Worm (Caenorhabditis elegans) whole organism, L2 larva: ENCODE data around the gene cec-1.

Experiments used
- C34F6.9 ChIP-seq: fragments of 150-350 bp; optimal IDR thresholded peaks from 2 replicates; lab custom pipeline; 2014; ENCODE audit warnings: missing biosample characterization, missing genetic modification characterization
- F13H6.1 ChIP-seq: sonication (generic microtip); optimal IDR thresholded peaks from 2 replicates; lab custom pipeline; 2016; ENCODE audit warnings: missing genetic modification characterization, missing compliant biosample characterization
- R02D3.7 ChIP-seq: fragments of 150-350 bp; optimal IDR thresholded peaks from 2 replicates; lab custom pipeline; 2014; ENCODE audit warnings: missing biosample characterization, missing genetic modification characterization
- Y55F3AM.14 ChIP-seq: fragments of 200-800 bp; sonication (Bioruptor generic); optimal IDR thresholded peaks from 2 replicates; lab custom pipeline; 2018; ENCODE audit warnings: mild to moderate bottlenecking, missing genetic modification characterization, missing compliant biosample characterization
- ZK546.5 ChIP-seq: sonication (generic microtip); optimal IDR thresholded peaks from 2 replicates; lab custom pipeline; 2017; ENCODE audit warnings: missing biosample characterization, missing genetic modification characterization
- alr-1 ChIP-seq: fragments of 150-350 bp; optimal IDR thresholded peaks from 2 replicates; lab custom pipeline; 2014; ENCODE audit warnings: missing biosample characterization, missing genetic modification characterization
- aly-2 ChIP-seq: fragments of 150-350 bp; optimal IDR thresholded peaks from 2 replicates; lab custom pipeline; 2014; ENCODE audit warnings: missing biosample characterization, missing genetic modification characterization
- ama-1 ChIP-seq: fragments of 150-350 bp; optimal IDR thresholded peaks from 2 replicates; lab custom pipeline; 2018; ENCODE audit warnings: inconsistent platforms
- blmp-1 ChIP-seq: sonication (generic microtip); optimal IDR thresholded peaks from 2 replicates; lab custom pipeline; 2017; ENCODE audit warnings: missing genetic modification characterization, mild to moderate bottlenecking, missing compliant biosample characterization, antibody characterized with exemption, moderate library complexity; ENCODE audit not compliant: insufficient read depth
- ceh-16 ChIP-seq: fragments of 150-350 bp; optimal IDR thresholded peaks from 2 replicates; lab custom pipeline; 2014; ENCODE audit warnings: missing biosample characterization, missing genetic modification characterization
- ceh-82 ChIP-seq: fragments of 150-350 bp; optimal IDR thresholded peaks from 2 replicates; lab custom pipeline; 2014; ENCODE audit warnings: missing biosample characterization, missing genetic modification characterization
- crh-2 ChIP-seq: sonication (generic microtip); optimal IDR thresholded peaks from 2 replicates; lab custom pipeline; 2017; ENCODE audit warnings: missing biosample characterization, missing genetic modification characterization
- dmd-4 ChIP-seq: sonication (generic microtip); optimal IDR thresholded peaks from 2 replicates; lab custom pipeline; 2017; ENCODE audit warnings: missing biosample characterization, missing genetic modification characterization
- egl-27 ChIP-seq: sonication (generic microtip); optimal IDR thresholded peaks from 3 replicates; lab custom pipeline; 2017; ENCODE audit warnings: missing biosample characterization, missing genetic modification reagents, missing genetic modification characterization
- elt-1 ChIP-seq: fragments of 150-350 bp; optimal IDR thresholded peaks from 2 replicates; lab custom pipeline; 2014; ENCODE audit warnings: missing biosample characterization, missing genetic modification characterization
- elt-3 ChIP-seq: sonication (generic microtip); optimal IDR thresholded peaks from 2 replicates; lab custom pipeline; 2017; ENCODE audit warnings: missing biosample characterization, missing genetic modification characterization
- fos-1 ChIP-seq: fragments of 150-350 bp; optimal IDR thresholded peaks from 2 replicates; lab custom pipeline; 2014; ENCODE audit warnings: missing biosample characterization, missing genetic modification characterization
- gmeb-1 ChIP-seq: fragments of 150-350 bp; optimal IDR thresholded peaks from 2 replicates; lab custom pipeline; 2014; ENCODE audit warnings: missing biosample characterization, missing genetic modification characterization
- lin-13 ChIP-seq: fragments of 150-350 bp; optimal IDR thresholded peaks from 2 replicates; lab custom pipeline; 2014; ENCODE audit warnings: missing biosample characterization, missing genetic modification reagents, missing genetic modification characterization
- lin-39 ChIP-seq: fragments of 150-350 bp; optimal IDR thresholded peaks from 2 replicates; lab custom pipeline; 2014; ENCODE audit warnings: missing biosample characterization, missing genetic modification reagents, missing genetic modification characterization
- lsy-2 ChIP-seq, 2 experiments: fragments of 150-350 bp in 1 of 2; sonication (generic microtip) in 1 of 2; optimal IDR thresholded peaks; 2 replicates each; lab custom pipeline; 2014 to 2017; ENCODE audit warnings: missing biosample characterization in 2 of 2, missing genetic modification characterization in 2 of 2
- mab-5 ChIP-seq: fragments of 150-350 bp; optimal IDR thresholded peaks from 2 replicates; lab custom pipeline; 2014; ENCODE audit warnings: missing biosample characterization, missing genetic modification characterization
- mbf-1 ChIP-seq: sonication (generic microtip); optimal IDR thresholded peaks from 2 replicates; lab custom pipeline; 2017; ENCODE audit warnings: missing biosample characterization, missing genetic modification characterization
- mdl-1 ChIP-seq, 2 experiments: fragments of 150-350 bp in 1 of 2; sonication (generic microtip) in 1 of 2; optimal IDR thresholded peaks; 2 replicates each; lab custom pipeline; 2017; ENCODE audit warnings: missing biosample characterization in 2 of 2, missing genetic modification characterization in 2 of 2
- nhr-10 ChIP-seq: sonication (generic microtip); optimal IDR thresholded peaks from 2 replicates; lab custom pipeline; 2017; ENCODE audit warnings: missing biosample characterization, missing genetic modification characterization
- nhr-11 ChIP-seq: fragments of 150-350 bp; optimal IDR thresholded peaks from 2 replicates; lab custom pipeline; 2014; ENCODE audit warnings: missing biosample characterization, missing genetic modification characterization
- nhr-12 ChIP-seq: fragments of 150-350 bp; optimal IDR thresholded peaks from 2 replicates; lab custom pipeline; 2014; ENCODE audit warnings: missing biosample characterization, missing genetic modification characterization
- nhr-21 ChIP-seq: fragments of 150-350 bp; optimal IDR thresholded peaks from 2 replicates; lab custom pipeline; 2014; ENCODE audit warnings: missing biosample characterization, missing genetic modification characterization
- nhr-23 ChIP-seq: fragments of 150-350 bp; optimal IDR thresholded peaks from 2 replicates; lab custom pipeline; 2014; ENCODE audit warnings: missing biosample characterization, missing genetic modification reagents, missing genetic modification characterization
- nhr-237 ChIP-seq: fragments of 150-350 bp; optimal IDR thresholded peaks from 2 replicates; lab custom pipeline; 2014; ENCODE audit warnings: missing biosample characterization, missing genetic modification characterization
- nhr-25 ChIP-seq: fragments of 150-350 bp; sonication (generic microtip); optimal IDR thresholded peaks from 3 replicates; lab custom pipeline; 2014; ENCODE audit warnings: missing biosample characterization, missing genetic modification characterization
- nhr-6 ChIP-seq: fragments of 150-350 bp; optimal IDR thresholded peaks from 2 replicates; lab custom pipeline; 2014; ENCODE audit warnings: missing biosample characterization, missing genetic modification characterization
- nhr-77 ChIP-seq: fragments of 150-350 bp; optimal IDR thresholded peaks from 2 replicates; lab custom pipeline; 2014; ENCODE audit warnings: missing biosample characterization, missing genetic modification characterization
- peb-1 ChIP-seq: fragments of 150-350 bp; optimal IDR thresholded peaks from 2 replicates; lab custom pipeline; 2014; ENCODE audit warnings: missing biosample characterization, missing genetic modification characterization
- sem-4 ChIP-seq: fragments of 150-350 bp; optimal IDR thresholded peaks from 2 replicates; lab custom pipeline; 2014; ENCODE audit warnings: missing biosample characterization, missing genetic modification reagents, missing genetic modification characterization
- skn-1 ChIP-seq: sonication (generic microtip); optimal IDR thresholded peaks from 2 replicates; lab custom pipeline; 2017; ENCODE audit warnings: missing biosample characterization, missing genetic modification characterization
- sma-3 ChIP-seq: sonication (generic microtip); optimal IDR thresholded peaks from 2 replicates; lab custom pipeline; 2016; ENCODE audit warnings: missing genetic modification reagents, missing genetic modification characterization, missing compliant biosample characterization
- sma-9 ChIP-seq, 2 experiments: fragments of 150-350 bp in 1 of 2; sonication (generic microtip) in 1 of 2; optimal IDR thresholded peaks; 2 replicates each; lab custom pipeline; 2014 to 2016; ENCODE audit warnings: missing genetic modification characterization in 2 of 2, mild to moderate bottlenecking in 1 of 2, missing biosample characterization in 1 of 2, missing compliant biosample characterization in 1 of 2, missing genetic modification reagents in 1 of 2, moderate library complexity in 1 of 2
- snpc-4 ChIP-seq: fragments of 150-350 bp; optimal IDR thresholded peaks from 2 replicates; lab custom pipeline; 2014; ENCODE audit warnings: missing biosample characterization, missing genetic modification characterization
- unc-39 ChIP-seq: fragments of 150-350 bp; optimal IDR thresholded peaks from 2 replicates; lab custom pipeline; 2014; ENCODE audit warnings: missing biosample characterization, missing genetic modification characterization
- unc-55 ChIP-seq: fragments of 150-350 bp; sonication (generic microtip); optimal IDR thresholded peaks from 3 replicates; lab custom pipeline; 2014; ENCODE audit warnings: missing biosample characterization, missing genetic modification reagents, missing genetic modification characterization
- unc-62 ChIP-seq: fragments of 150-350 bp; optimal IDR thresholded peaks from 2 replicates; lab custom pipeline; 2014; ENCODE audit warnings: missing biosample characterization, missing genetic modification reagents, missing genetic modification characterization
- zag-1 ChIP-seq: fragments of 150-350 bp; optimal IDR thresholded peaks from 2 replicates; lab custom pipeline; 2014; ENCODE audit warnings: missing biosample characterization, missing genetic modification characterization
- ztf-1 ChIP-seq: fragments of 200-800 bp; sonication (Bioruptor generic); conservative IDR thresholded peaks from 2 replicates; pipeline ENCODE4 v1.3.6; 2022; ENCODE audit warnings: missing genetic modification characterization, missing compliant biosample characterization
- ztf-11 ChIP-seq: sonication (generic microtip); optimal IDR thresholded peaks from 2 replicates; lab custom pipeline; 2017; ENCODE audit warnings: missing biosample characterization, missing genetic modification characterization
- ztf-4 ChIP-seq: fragments of 150-350 bp; optimal IDR thresholded peaks from 2 replicates; lab custom pipeline; 2014; ENCODE audit warnings: missing biosample characterization, missing genetic modification characterization

The cec-1 gene

ce11 chrIII:8413501-8413900, 12.6 kb upstream of the cec-1 start:
- TF ChIP-seq unc-55 (no peak), ztf-4 (tag; lab: Kevin White, UChicago) (no peak), unc-62 (GFP tag; lab: Kevin White, UChicago) (no peak), zag-1 (tag; lab: Kevin White, UChicago) (no peak), unc-39 (tag; lab: Kevin White, UChicago) (no peak), blmp-1 (tag; lab: Kevin White, UChicago) (no peak), aly-2 (tag; lab: Kevin White, UChicago) (no peak), sem-4 (tag; lab: Kevin White, UChicago) (no peak), ztf-11 (no peak), nhr-12 (tag; lab: Kevin White, UChicago) (no peak), mdl-1 (tag; optimal IDR thresholded peaks at IDR 0.05; lab: Kevin White, UChicago) (no peak), ceh-82 (no peak), nhr-10 (no peak), F13H6.1 (no peak), dmd-4 (tag; lab: Kevin White, UChicago) (no peak), snpc-4 (tag; lab: Kevin White, UChicago) (no peak), elt-1 (no peak)

- TF ChIP-seq nhr-23 (tag; lab: Kevin White, UChicago) (no peak), unc-55 (no peak), mdl-1 (tag; optimal IDR thresholded peaks at IDR 0.05; lab: Kevin White, UChicago) (no peak), ztf-1 (GFP tag; lab: Robert Waterston, UW) (no peak), ztf-11 (no peak)
- TF ChIP-seq, all 48 proteins: peak for 0
Measured at ce11 chrIII:8416871-8417191, 9.3 kb upstream of the cec-1 start.

ce11 chrIII:8417192-8417967, 8.8 kb upstream of the cec-1 start:
- TF ChIP-seq unc-62 (GFP tag; lab: Kevin White, UChicago) = peak; percentile 79
- no peak for TF ChIP-seq skn-1 (tag; lab: Kevin White, UChicago)
- TF ChIP-seq nhr-21 (tag; lab: Kevin White, UChicago) = peak; percentile 90
- TF ChIP-seq Y55F3AM.14 (GFP tag; lab: Kevin White, UChicago) = peak; percentile 88
- TF ChIP-seq ama-1 (lab: Kevin White, UChicago) = no peak
- peak; percentile 93 for TF ChIP-seq C34F6.9
- peak; percentile 73 for TF ChIP-seq gmeb-1
- TF ChIP-seq nhr-237 = no peak
- peak; percentile 74 to 90 for TF ChIP-seq mdl-1 (tag; optimal IDR thresholded peaks at IDR 0.05; lab: Kevin White, UChicago)
- TF ChIP-seq blmp-1 (tag; lab: Kevin White, UChicago) = peak; percentile 77
- peak; percentile 91 for TF ChIP-seq nhr-6 (tag; lab: Kevin White, UChicago)
- peak; percentile 67 for TF ChIP-seq nhr-10
- TF ChIP-seq sma-9 (GFP tag; optimal IDR thresholded peaks at IDR 0.05; lab: Kevin White, UChicago) = peak; percentile 89
- no peak for TF ChIP-seq sma-9 (tag; optimal IDR thresholded peaks at IDR 0.05; lab: Kevin White, UChicago)
- TF ChIP-seq ztf-1 (GFP tag; lab: Robert Waterston, UW) = no peak
- no peak for TF ChIP-seq unc-39 (tag; lab: Kevin White, UChicago)
- no peak for TF ChIP-seq mbf-1 (tag; lab: Kevin White, UChicago)
- TF ChIP-seq elt-1 = no peak
- no peak for TF ChIP-seq nhr-11 (tag; lab: Kevin White, UChicago)
- TF ChIP-seq nhr-77 = no peak
- peak; percentile 90 for TF ChIP-seq nhr-25 (tag; lab: Kevin White, UChicago)
- TF ChIP-seq sma-3 = peak; percentile 90
- peak; percentile 20 for TF ChIP-seq ceh-16 (tag; lab: Kevin White, UChicago)
- TF ChIP-seq zag-1 (tag; lab: Kevin White, UChicago) = peak; percentile 89
- TF ChIP-seq R02D3.7 = peak; percentile 59
- peak; percentile 93 for TF ChIP-seq lin-13 (GFP tag; lab: Kevin White, UChicago)
- TF ChIP-seq ZK546.5 = peak; percentile 60
- no peak for TF ChIP-seq elt-3
- TF ChIP-seq egl-27 = peak; percentile 77
- peak; percentile 90 for TF ChIP-seq lin-39 (tag; lab: Kevin White, UChicago)
- peak; percentile 49 for TF ChIP-seq ztf-11
- peak; percentile 85 for TF ChIP-seq unc-55
- peak; percentile 96 for TF ChIP-seq crh-2
- TF ChIP-seq mab-5 (tag; lab: Kevin White, UChicago) = peak; percentile 95
- TF ChIP-seq fos-1 (tag; lab: Kevin White, UChicago) = peak; percentile 88
- TF ChIP-seq F13H6.1 = peak; percentile 98
- TF ChIP-seq ceh-82 = peak; percentile 49
- no peak for TF ChIP-seq alr-1 (tag; lab: Kevin White, UChicago)
- no peak for TF ChIP-seq dmd-4 (tag; lab: Kevin White, UChicago)
- peak; percentile 93 for TF ChIP-seq sem-4 (tag; lab: Kevin White, UChicago)
- TF ChIP-seq aly-2 (tag; lab: Kevin White, UChicago) = no peak
- TF ChIP-seq lsy-2 (tag; optimal IDR thresholded peaks at IDR 0.05; lab: Kevin White, UChicago) = peak; percentile 95 to 99
- peak; percentile 91 for TF ChIP-seq ztf-4 (tag; lab: Kevin White, UChicago)
- peak; percentile 64 for TF ChIP-seq snpc-4 (tag; lab: Kevin White, UChicago)
- no peak for TF ChIP-seq peb-1 (tag; lab: Kevin White, UChicago)
- TF ChIP-seq nhr-23 (tag; lab: Kevin White, UChicago) = no peak
